Worm (Caenorhabditis elegans) whole organism, L1 larva: ENCODE data around the gene dpf-2.

ENCODE experiments used
- C04F5.9 ChIP-seq: sonication (generic microtip); optimal IDR thresholded peaks from 2 replicates; lab custom pipeline; 2016; ENCODE audit warnings: missing genetic modification characterization, missing compliant biosample characterization
- C16A3.4 ChIP-seq: fragments of 150-350 bp; optimal IDR thresholded peaks from 2 replicates; lab custom pipeline; 2014; ENCODE audit warnings: missing biosample characterization, missing genetic modification characterization
- aha-1 ChIP-seq: fragments of 150-350 bp; optimal IDR thresholded peaks from 2 replicates; lab custom pipeline; 2014; ENCODE audit warnings: missing biosample characterization, missing genetic modification characterization
- aly-2 ChIP-seq: fragments of 150-350 bp; optimal IDR thresholded peaks from 2 replicates; lab custom pipeline; 2014; ENCODE audit warnings: missing biosample characterization, missing genetic modification characterization
- blmp-1 ChIP-seq: fragments of 150-350 bp; optimal IDR thresholded peaks from 2 replicates; lab custom pipeline; 2014; ENCODE audit warnings: missing biosample characterization, missing genetic modification characterization
- ceh-63 ChIP-seq: fragments of 200-800 bp; sonication (Bioruptor generic); optimal IDR thresholded peaks from 2 replicates; lab custom pipeline; 2018; ENCODE audit warnings: mild to moderate bottlenecking, missing genetic modification characterization, missing compliant biosample characterization
- ceh-8 ChIP-seq: fragments of 200-800 bp; sonication (Bioruptor generic); optimal IDR thresholded peaks from 2 replicates; lab custom pipeline; 2018; ENCODE audit warnings: mild to moderate bottlenecking, missing genetic modification characterization, moderate library complexity, missing compliant biosample characterization
- ceh-90 ChIP-seq: sonication (generic microtip); optimal IDR thresholded peaks from 2 replicates; lab custom pipeline; 2016; ENCODE audit warnings: missing genetic modification characterization, missing compliant biosample characterization
- dpl-1 ChIP-seq, 3 experiments: fragments of 150-350 bp in 2 of 3; sonication (generic microtip) in 1 of 3; optimal IDR thresholded peaks; 2 replicates each; lab custom pipeline; 2014 to 2017; ENCODE audit warnings: missing biosample characterization in 3 of 3, missing genetic modification characterization in 3 of 3, missing genetic modification reagents in 3 of 3
- efl-1 ChIP-seq, 4 experiments: fragments of 150-350 bp; optimal IDR thresholded peaks in 3 of 4; peaks in 1 of 4; 1 replicate in 1 of 4; 2 replicates in 3 of 4; lab custom pipeline; 2014; ENCODE audit warnings: missing biosample characterization in 2 of 4, missing genetic modification characterization in 2 of 4, missing genetic modification reagents in 2 of 4
- efl-3 ChIP-seq: fragments of 200-800 bp; sonication (Bioruptor generic); optimal IDR thresholded peaks from 2 replicates; lab custom pipeline; 2018; ENCODE audit warnings: mild to moderate bottlenecking, missing genetic modification characterization, missing compliant biosample characterization
- elt-2 ChIP-seq: sonication (generic microtip); optimal IDR thresholded peaks from 2 replicates; lab custom pipeline; 2016; ENCODE audit warnings: missing genetic modification characterization, mild to moderate bottlenecking, inconsistent platforms, missing compliant biosample characterization, missing genetic modification reagents
- elt-3 ChIP-seq, 6 experiments: fragments of 150-350 bp in 1 of 6; sonication (generic microtip); optimal IDR thresholded peaks; 2 replicates each; lab custom pipeline; 2017 to 2018; ENCODE audit warnings: missing biosample characterization in 6 of 6, missing genetic modification characterization in 6 of 6, inconsistent platforms in 1 of 6
- ets-5 ChIP-seq: fragments of 200-800 bp; sonication (Bioruptor generic); IDR thresholded peaks from 2 replicates; pipeline ENCODE4 v1.3.6; 2022; ENCODE audit warnings: missing genetic modification characterization, missing compliant biosample characterization
- fkh-4 ChIP-seq: sonication (generic microtip); optimal IDR thresholded peaks from 2 replicates; lab custom pipeline; 2016; ENCODE audit warnings: missing compliant biosample characterization, missing genetic modification characterization, borderline replicate concordance
- grh-1 ChIP-seq: fragments of 200-800 bp; sonication (Bioruptor generic); IDR thresholded peaks from 2 replicates; pipeline ENCODE4 v1.3.6; 2022; ENCODE audit warnings: missing genetic modification reagents, missing genetic modification characterization, missing compliant biosample characterization
- hpl-2 ChIP-seq: fragments of 150-350 bp; optimal IDR thresholded peaks from 2 replicates; lab custom pipeline; 2014; ENCODE audit warnings: missing biosample characterization, missing genetic modification reagents, missing genetic modification characterization
- irx-1 ChIP-seq: sonication (generic microtip); optimal IDR thresholded peaks from 2 replicates; lab custom pipeline; 2016; ENCODE audit warnings: missing genetic modification characterization, missing compliant biosample characterization
- lin-14 ChIP-seq: fragments of 200-800 bp; sonication (Bioruptor generic); optimal IDR thresholded peaks from 2 replicates; lab custom pipeline; 2018; ENCODE audit warnings: mild to moderate bottlenecking, missing genetic modification characterization, moderate library complexity, missing compliant biosample characterization
- lin-35 ChIP-seq, 2 experiments: fragments of 150-350 bp; optimal IDR thresholded peaks; 2 replicates each; lab custom pipeline; 2014; ENCODE audit warnings: missing biosample characterization in 2 of 2, missing genetic modification characterization in 2 of 2, missing genetic modification reagents in 2 of 2
- lin-39 ChIP-seq: fragments of 150-350 bp; optimal IDR thresholded peaks from 2 replicates; lab custom pipeline; 2014; ENCODE audit warnings: missing biosample characterization, missing genetic modification reagents, missing genetic modification characterization
- mab-9 ChIP-seq: fragments of 200-800 bp; sonication (Bioruptor generic); IDR thresholded peaks from 2 replicates; pipeline ENCODE4 v1.3.6; 2022; ENCODE audit warnings: missing genetic modification reagents, missing genetic modification characterization, missing compliant biosample characterization
- mdl-1 ChIP-seq, 2 experiments: fragments of 150-350 bp; optimal IDR thresholded peaks; 2 replicates each; lab custom pipeline; 2014 to 2017; ENCODE audit warnings: missing biosample characterization in 2 of 2, missing genetic modification characterization in 2 of 2, inconsistent platforms in 1 of 2
- mep-1 ChIP-seq: fragments of 150-350 bp; optimal IDR thresholded peaks from 2 replicates; lab custom pipeline; 2014; ENCODE audit warnings: missing biosample characterization, missing genetic modification characterization
- nhr-12 ChIP-seq: sonication (generic microtip); optimal IDR thresholded peaks from 2 replicates; lab custom pipeline; 2017; ENCODE audit warnings: missing biosample characterization, missing genetic modification characterization
- nhr-19 ChIP-seq: fragments of 200-800 bp; sonication (Bioruptor generic); conservative IDR thresholded peaks from 2 replicates; pipeline ENCODE4 v1.3.6; 2022; ENCODE audit warnings: missing genetic modification characterization, missing compliant biosample characterization
- nhr-20 ChIP-seq: sonication (generic microtip); optimal IDR thresholded peaks from 2 replicates; lab custom pipeline; 2016; ENCODE audit warnings: mild to moderate bottlenecking, missing genetic modification characterization, missing compliant biosample characterization
- nhr-237 ChIP-seq: fragments of 150-350 bp; optimal IDR thresholded peaks from 2 replicates; lab custom pipeline; 2014; ENCODE audit warnings: missing biosample characterization, missing genetic modification characterization
- nhr-28 ChIP-seq: fragments of 150-350 bp; optimal IDR thresholded peaks from 2 replicates; lab custom pipeline; 2014; ENCODE audit warnings: missing biosample characterization, missing genetic modification characterization
- nhr-47 ChIP-seq: sonication (generic microtip); optimal IDR thresholded peaks from 2 replicates; lab custom pipeline; 2016; ENCODE audit warnings: mild to moderate bottlenecking, missing genetic modification characterization, moderate library complexity, missing compliant biosample characterization
- nhr-71 ChIP-seq: sonication (generic microtip); optimal IDR thresholded peaks from 2 replicates; lab custom pipeline; 2016; ENCODE audit warnings: mild to moderate bottlenecking, missing genetic modification characterization, moderate library complexity, missing compliant biosample characterization
- nhr-76 ChIP-seq: sonication (generic microtip); optimal IDR thresholded peaks from 2 replicates; lab custom pipeline; 2017; ENCODE audit warnings: missing biosample characterization, missing genetic modification characterization
- nhr-77 ChIP-seq: fragments of 150-350 bp; optimal IDR thresholded peaks from 2 replicates; lab custom pipeline; 2014; ENCODE audit warnings: missing biosample characterization, missing genetic modification characterization
- nhr-85 ChIP-seq: sonication (generic microtip); peaks from one replicate; lab custom pipeline; 2016; ENCODE audit warnings: missing genetic modification characterization, inconsistent platforms, missing compliant biosample characterization
- nhr-90 ChIP-seq: sonication (generic microtip); optimal IDR thresholded peaks from 2 replicates; lab custom pipeline; 2016; ENCODE audit warnings: mild to moderate bottlenecking, missing genetic modification characterization, missing compliant biosample characterization; ENCODE audit not compliant: poor library complexity
- pax-3 ChIP-seq: fragments of 200-800 bp; sonication (Bioruptor generic); optimal IDR thresholded peaks from 2 replicates; lab custom pipeline; 2018; ENCODE audit warnings: mild to moderate bottlenecking, missing genetic modification characterization, moderate library complexity, missing compliant biosample characterization
- skn-1 ChIP-seq: fragments of 150-350 bp; optimal IDR thresholded peaks from 2 replicates; lab custom pipeline; 2014; ENCODE audit warnings: missing biosample characterization, missing genetic modification characterization
- snu-23 ChIP-seq: sonication (generic microtip); optimal IDR thresholded peaks from 2 replicates; lab custom pipeline; 2016; ENCODE audit warnings: missing genetic modification characterization, missing compliant biosample characterization
- sptf-1 ChIP-seq: fragments of 150-350 bp; optimal IDR thresholded peaks from 2 replicates; lab custom pipeline; 2014; ENCODE audit warnings: missing biosample characterization, missing genetic modification characterization
- sup-37 ChIP-seq: fragments of 200-800 bp; sonication (Bioruptor generic); optimal IDR thresholded peaks from 2 replicates; lab custom pipeline; 2018; ENCODE audit warnings: mild to moderate bottlenecking, missing genetic modification characterization, missing compliant biosample characterization
- tlp-1 ChIP-seq: fragments of 150-350 bp; optimal IDR thresholded peaks from 2 replicates; lab custom pipeline; 2014; ENCODE audit warnings: missing biosample characterization, missing genetic modification characterization
- unc-130 ChIP-seq: fragments of 150-350 bp; optimal IDR thresholded peaks from 2 replicates; lab custom pipeline; 2017; ENCODE audit warnings: missing biosample characterization, missing genetic modification characterization, inconsistent platforms
- unc-30 ChIP-seq: sonication (generic microtip); optimal IDR thresholded peaks from 2 replicates; lab custom pipeline; 2017; ENCODE audit warnings: missing biosample characterization, missing genetic modification characterization
- unc-62 ChIP-seq: fragments of 150-350 bp; optimal IDR thresholded peaks from 2 replicates; lab custom pipeline; 2014; ENCODE audit warnings: missing biosample characterization, missing genetic modification reagents, missing genetic modification characterization
- vab-15 ChIP-seq: sonication (generic microtip); optimal IDR thresholded peaks from 2 replicates; lab custom pipeline; 2017; ENCODE audit warnings: missing genotype, mild to moderate bottlenecking, missing genetic modification characterization, missing compliant biosample characterization
- zag-1 ChIP-seq: fragments of 150-350 bp; optimal IDR thresholded peaks from 2 replicates; lab custom pipeline; 2014; ENCODE audit warnings: missing biosample characterization, missing genetic modification characterization
- zip-4 ChIP-seq: fragments of 200-800 bp; sonication (Bioruptor generic); optimal IDR thresholded peaks from 2 replicates; lab custom pipeline; 2018; ENCODE audit warnings: mild to moderate bottlenecking, missing genetic modification characterization, moderate library complexity, missing compliant biosample characterization

The dpf-2 gene

DNA sequence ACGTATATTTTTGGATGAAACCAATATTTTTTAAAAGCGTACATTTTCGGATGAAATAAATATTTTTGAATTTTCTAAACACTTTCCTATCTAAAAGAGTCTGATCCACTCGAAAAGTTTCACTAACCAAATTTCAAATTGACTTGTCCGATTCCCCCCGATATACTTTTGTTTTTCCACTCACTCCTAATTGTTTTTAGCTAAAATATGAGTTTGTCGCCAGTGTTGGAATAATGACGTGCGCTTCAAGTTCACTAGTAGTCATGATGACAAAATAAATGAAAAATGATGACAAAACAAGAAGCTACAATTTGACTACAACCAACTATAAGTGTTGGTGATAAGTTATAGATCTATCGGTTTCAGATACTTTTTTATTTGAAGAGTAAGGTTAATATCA lies 22.8 kb upstream of the dpf-2 start (continued):
- TF ChIP-seq unc-62 (GFP tag; lab: Kevin White, UChicago), result no peak
- TF ChIP-seq, all 84 proteins: peak for 7

- TF ChIP-seq nhr-90 (tag; lab: Kevin White, UChicago) (peak; percentile 12), efl-3 (GFP tag; lab: Kevin White, UChicago) (no peak), elt-3 (tag; optimal IDR thresholded peaks at IDR 0.05; lab: Kevin White, UChicago) (peak in 1 of 6 experiments; percentile 38), nhr-71 (peak; percentile 32), lin-14 (GFP tag; lab: Kevin White, UChicago) (peak; percentile 5), mep-1 (tag; lab: Kevin White, UChicago) (no peak), irx-1 (no peak), blmp-1 (tag; lab: Kevin White, UChicago) (peak; percentile 38), nhr-20 (tag; lab: Kevin White, UChicago) (peak; percentile 40), sptf-1 (tag; lab: Kevin White, UChicago) (no peak), grh-1 (GFP tag; lab: Robert Waterston, UW) (no peak), C04F5.9 (no peak), snu-23 (peak; percentile 14), nhr-77 (tag; lab: Kevin White, UChicago) (no peak), hpl-2 (GFP tag; lab: Kevin White, UChicago) (no peak), nhr-28 (tag; lab: Kevin White, UChicago) (no peak), lin-35 (GFP tag; optimal IDR thresholded peaks at IDR 0.05; lab: Kevin White, UChicago) (peak in 1 of 2 experiments; percentile 16), elt-2 (tag; lab: Kevin White, UChicago) (peak; percentile 42), nhr-85 (peak; percentile 53), sup-37 (GFP tag; lab: Kevin White, UChicago) (no peak), nhr-19 (GFP tag; lab: Robert Waterston, UW) (peak; percentile 35)
Measured at ce11 chrX:14809905-14810304, 21.7 kb upstream of the dpf-2 start.

DNA sequence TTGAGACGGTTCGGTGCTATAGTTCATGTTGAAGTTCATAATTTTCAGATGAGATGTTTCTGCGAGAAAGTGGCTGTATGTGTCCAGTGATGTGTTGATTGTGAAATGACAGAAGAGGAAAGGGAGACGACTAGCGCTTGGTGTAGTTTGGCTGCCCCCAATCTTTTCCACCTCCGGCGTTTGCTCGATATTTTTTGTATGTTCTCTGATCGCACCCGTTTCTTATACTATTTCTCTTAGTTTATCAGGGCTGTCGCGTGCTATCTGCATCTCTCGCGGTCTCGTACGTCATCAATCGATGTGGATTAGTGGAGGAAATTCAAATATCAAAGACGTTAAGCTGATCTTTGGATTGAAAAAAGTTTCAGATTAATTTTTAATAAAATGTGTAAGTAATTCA lies 20.9 kb upstream of the dpf-2 start, which contains the start of gene atf-4:
Gene atf-4, minus strand, starts transcription at position 93 of the 400 bp plus-strand sequence.
- TF ChIP-seq aha-1 (tag; lab: Kevin White, UChicago) (no peak), lin-39 (tag; lab: Kevin White, UChicago) (peak; percentile 33), grh-1 (GFP tag; lab: Robert Waterston, UW) (no peak), ceh-90 (no peak), unc-130 (peak; percentile 73), lin-35 (GFP tag; optimal IDR thresholded peaks at IDR 0.05; lab: Kevin White, UChicago) (peak; percentile 70 to 82), efl-3 (GFP tag; lab: Kevin White, UChicago) (no peak), aly-2 (tag; lab: Kevin White, UChicago) (no peak), C04F5.9 (no peak), mep-1 (tag; lab: Kevin White, UChicago) (peak; percentile 76), mab-9 (GFP tag; lab: Robert Waterston, UW) (0 out of 2 replicates have a peak, but pooled peaks have one; percentile 47), tlp-1 (tag; lab: Kevin White, UChicago) (no peak), efl-1 (optimal IDR thresholded peaks at IDR 0.05; lab: Kevin White, UChicago) (peak; percentile 52 to 70), efl-1 (GFP tag; optimal IDR thresholded peaks at IDR 0.05 in 1 of 2; lab: Kevin White, UChicago) (peak; percentile 75 to 97), ets-5 (GFP tag; lab: Robert Waterston, UW) (no peak), unc-30 (tag; lab: Kevin White, UChicago) (no peak), pax-3 (tag; lab: Kevin White, UChicago) (peak; percentile 17), sptf-1 (tag; lab: Kevin White, UChicago) (no peak), nhr-237 (tag; lab: Kevin White, UChicago) (peak; percentile 10), elt-2 (tag; lab: Kevin White, UChicago) (peak; percentile 66), fkh-4 (tag; lab: Kevin White, UChicago) (no peak), nhr-77 (tag; lab: Kevin White, UChicago) (no peak), skn-1 (tag; lab: Kevin White, UChicago) (no peak), nhr-47 (peak; percentile 82), dpl-1 (GFP tag; optimal IDR thresholded peaks at IDR 0.05; lab: Kevin White, UChicago) (peak; percentile 57 to 73 (median 70)), mdl-1 (tag; optimal IDR thresholded peaks at IDR 0.05; lab: Kevin White, UChicago) (peak in 1 of 2 experiments; percentile 87), nhr-71 (peak; percentile 92), zag-1 (no peak), nhr-12 (tag; lab: Kevin White, UChicago) (no peak), C16A3.4 (peak; percentile 17), ceh-8 (GFP tag; lab: Kevin White, UChicago) (no peak), nhr-19 (GFP tag; lab: Robert Waterston, UW) (peak; percentile 91), ceh-63 (GFP tag; lab: Kevin White, UChicago) (no peak), snu-23 (peak; percentile 86), irx-1 (peak; percentile 28), zip-4 (no peak), nhr-76 (no peak), vab-15 (tag; lab: Kevin White, UChicago) (no peak), nhr-85 (peak; percentile 85)
